Fruit fly (Drosophila melanogaster): ENCODE results near the gene CG3823.

CG3823 gene

dm6 chrX:6291083-6291699 lies 12.6 kb upstream of the CG3823 start, which contains the start of the genes Rpt4 and mldr (continued):
- no peak for TF ChIP-seq Doc3 (GFP tag; IDR thresholded peaks at IDR 0.05; ENCODE audit: partially characterized antibody)
- peak; percentile 93 for TF ChIP-seq CG9797 (GFP tag; optimal IDR thresholded peaks at IDR 0.05)
- TF ChIP-seq CG2199 (GFP tag; IDR thresholded peaks at IDR 0.05) = no peak
- TF ChIP-seq Dek (tag; optimal IDR thresholded peaks at IDR 0.05) = no peak
- TF ChIP-seq CG6689 (GFP tag; IDR thresholded peaks at IDR 0.05) = no peak
- TF ChIP-seq CG17186 (GFP tag; optimal IDR thresholded peaks at IDR 0.05) = peak; percentile 56
- no peak for TF ChIP-seq NfI (GFP tag; optimal IDR thresholded peaks at IDR 0.05)
- no peak for TF ChIP-seq CG11723 (GFP tag; optimal IDR thresholded peaks at IDR 0.05)
- TF ChIP-seq CG7963 (GFP tag; IDR thresholded peaks at IDR 0.05; ENCODE audit: partially characterized antibody) = no peak
- TF ChIP-seq Ets97D (GFP tag; optimal IDR thresholded peaks at IDR 0.05) = peak; percentile 47
- peak; percentile 12 for TF ChIP-seq Fer1 (GFP tag; optimal IDR thresholded peaks at IDR 0.05)
- no peak for TF ChIP-seq CG7745 (tag; optimal IDR thresholded peaks at IDR 0.05)
- TF ChIP-seq sima (GFP tag; optimal IDR thresholded peaks at IDR 0.05) = no peak
- TF ChIP-seq mld (GFP tag; IDR thresholded peaks at IDR 0.05; ENCODE audit: partially characterized antibody) = no peak
- TF ChIP-seq Pdp1 (GFP tag; optimal IDR thresholded peaks at IDR 0.05) = peak in 1 of 2 experiments; percentile 52
- TF ChIP-seq Dll (GFP tag; IDR thresholded peaks at IDR 0.05; ENCODE audit: partially characterized antibody) = no peak

dm6 chrX:6294243-6294642 lies 9.5 kb upstream of the CG3823 start, which contains the start of gene CG15892:
CG15892 (minus strand) TSS chrX:6294343.
- TF ChIP-seq pb (GFP tag; optimal IDR thresholded peaks at IDR 0.05) (no peak), CG8765 (GFP tag; IDR thresholded peaks at IDR 0.05) (no peak), CG10366 (GFP tag; IDR thresholded peaks at IDR 0.05) (no peak), mirr (GFP tag; optimal IDR thresholded peaks at IDR 0.05) (no peak), stwl (tag; optimal IDR thresholded peaks at IDR 0.05) (no peak), CG10959 (GFP tag; IDR thresholded peaks at IDR 0.05) (no peak), Xbp1 (GFP tag; optimal IDR thresholded peaks at IDR 0.05) (no peak), CG14667 (GFP tag; IDR thresholded peaks at IDR 0.05) (no peak), GATAe (GFP tag; conservative IDR thresholded peaks at IDR 0.05) (no peak), Xrp1 (GFP tag; IDR thresholded peaks at IDR 0.05) (no peak), eve (GFP tag; optimal IDR thresholded peaks at IDR 0.05) (no peak), pfk (GFP tag; optimal IDR thresholded peaks at IDR 0.05) (no peak), wek (GFP tag; optimal IDR thresholded peaks at IDR 0.05) (no peak)

dm6 chrX:6295129-6295539 lies 8.6 kb upstream of the CG3823 start, which contains the start of the genes CG15891 and CG3815:
CG15891 (minus strand) TSS chrX:6295345.
CG3815 (plus strand) TSS chrX:6295389.
- TF ChIP-seq CG43689 (GFP tag; IDR thresholded peaks at IDR 0.05) (no peak), sob (GFP tag; IDR thresholded peaks at IDR 0.05) (peak; percentile 46; the same call in 1 of the 2 replicates), slp2 (GFP tag; optimal IDR thresholded peaks at IDR 0.05) (peak; percentile 16), bowl (GFP tag; IDR thresholded peaks at IDR 0.05) (no peak), CG10543 (GFP tag; optimal IDR thresholded peaks at IDR 0.05) (no peak), ssp (GFP tag; IDR thresholded peaks at IDR 0.05) (peak; percentile 71), CG32772 (GFP tag; IDR thresholded peaks at IDR 0.05) (no peak), grau (tag; optimal IDR thresholded peaks at IDR 0.05) (peak; percentile 70), CG1792 (GFP tag; optimal IDR thresholded peaks at IDR 0.05) (peak; percentile 25), dmrt11E (tag; optimal IDR thresholded peaks at IDR 0.05) (peak; percentile 34), HLHmδ (GFP tag; optimal IDR thresholded peaks at IDR 0.05) (no peak), CG5245 (GFP tag; optimal IDR thresholded peaks at IDR 0.05) (no peak), dmrt99B (tag; optimal IDR thresholded peaks at IDR 0.05) (no peak), CG6813 (GFP tag; optimal IDR thresholded peaks at IDR 0.05) (no peak), CG3281 (GFP tag; optimal IDR thresholded peaks at IDR 0.05) (peak; percentile 68), mirr (GFP tag; optimal IDR thresholded peaks at IDR 0.05) (peak; percentile 33), Deaf1 (tag; optimal IDR thresholded peaks at IDR 0.05) (no peak), nmo (GFP tag; optimal IDR thresholded peaks at IDR 0.05) (peak; percentile 78), Usf (GFP tag; optimal IDR thresholded peaks at IDR 0.05) (no peak), otp (GFP tag; IDR thresholded peaks at IDR 0.05) (no peak), Aef1 (GFP tag; IDR thresholded peaks at IDR 0.05) (peak; percentile 54; the same call in 2 of the 3 replicates)

All from whole organism, embryonic.